Fruit fly (Drosophila melanogaster): Measurements from ENCODE around the gene bard.

Gene bard

dm6 chr3R:18111709-18112110 is 30.9 kb downstream of the bard start:
- TF ChIP-seq E2f1 (GFP tag; IDR thresholded peaks at IDR 0.05) (no peak), TFAM (GFP tag; optimal IDR thresholded peaks at IDR 0.05) (no peak), onecut (GFP tag; IDR thresholded peaks at IDR 0.05) (peak; percentile 98), Deaf1 (tag; optimal IDR thresholded peaks at IDR 0.05) (peak; percentile 62), scrt (GFP tag; optimal IDR thresholded peaks at IDR 0.05) (peak; percentile 97), tx (GFP tag; optimal IDR thresholded peaks at IDR 0.05) (no peak), CG4360 (GFP tag; IDR thresholded peaks at IDR 0.05) (no peak), CG7928 (GFP tag; optimal IDR thresholded peaks at IDR 0.05) (no peak), CG10321 (GFP tag; IDR thresholded peaks at IDR 0.05) (0 out of 2 replicates have a peak, but pooled peaks have one; percentile 15), Med (GFP tag) (peak; percentile 65), CG1832 (GFP tag; optimal IDR thresholded peaks at IDR 0.05) (peak; percentile 57), Nf-YC (tag; optimal IDR thresholded peaks at IDR 0.05) (peak; percentile 29), rib (GFP tag; IDR thresholded peaks at IDR 0.05) (peak; percentile 78), ewg (GFP tag; optimal IDR thresholded peaks at IDR 0.05) (peak; percentile 98), CG32767 (GFP tag; IDR thresholded peaks at IDR 0.05) (0 out of 2 replicates have a peak, but pooled peaks have one; percentile 29), Pdp1 (GFP tag; optimal IDR thresholded peaks at IDR 0.05) (peak in 1 of 2 experiments; percentile 9), sqz (GFP tag; optimal IDR thresholded peaks at IDR 0.05) (peak; percentile 27), cg (GFP tag; optimal IDR thresholded peaks at IDR 0.05) (peak; percentile 55), chinmo (GFP tag; IDR thresholded peaks at IDR 0.05; ENCODE audit: partially characterized antibody) (0 out of 4 replicates have a peak, but pooled peaks have one; percentile 66), tap (tag; optimal IDR thresholded peaks at IDR 0.05) (no peak), crol (GFP tag; IDR thresholded peaks at IDR 0.05) (peak; percentile 63), ftz-f1 (GFP tag; optimal IDR thresholded peaks at IDR 0.05) (peak; percentile 42), Ssrp (tag; optimal IDR thresholded peaks at IDR 0.05) (no peak), CG7987 (GFP tag; optimal IDR thresholded peaks at IDR 0.05) (no peak), abd-A (tag; optimal IDR thresholded peaks at IDR 0.05) (peak; percentile 93), CG31224 (GFP tag; IDR thresholded peaks at IDR 0.05) (0 out of 2 replicates have a peak, but pooled peaks have one; percentile 15), CG34422 (GFP tag; IDR thresholded peaks at IDR 0.05) (peak; percentile 42; the same call in 1 of the 3 replicates), CG6175 (GFP tag; IDR thresholded peaks at IDR 0.05) (no peak), sd (tag; optimal IDR thresholded peaks at IDR 0.05) (peak; percentile 87), Trl (optimal IDR thresholded peaks at IDR 0.05) (peak; percentile 40 to 70), Trl (GFP tag; optimal IDR thresholded peaks at IDR 0.05) (no peak), trh (GFP tag; optimal IDR thresholded peaks at IDR 0.05) (no peak), HmgD (GFP tag; optimal IDR thresholded peaks at IDR 0.05) (no peak), CG16813 (GFP tag; IDR thresholded peaks at IDR 0.05; ENCODE audit: partially characterized antibody) (0 out of 3 replicates have a peak, but pooled peaks have one; percentile 11), Ets65A (GFP tag) (peak; percentile 75), knrl (GFP tag; IDR thresholded peaks at IDR 0.05; ENCODE audit: partially characterized antibody) (peak; percentile 29; the same call in 1 of the 3 replicates), vvl (GFP tag; IDR thresholded peaks at IDR 0.05) (no peak), Drgx (GFP tag; IDR thresholded peaks at IDR 0.05) (0 out of 2 replicates have a peak, but pooled peaks have one; percentile 15), nerfin-1 (tag; optimal IDR thresholded peaks at IDR 0.05) (peak; percentile 78), pb (GFP tag; optimal IDR thresholded peaks at IDR 0.05) (no peak), Nf-YB (GFP tag; optimal IDR thresholded peaks at IDR 0.05) (peak; percentile 27)

dm6 chr3R:18114834-18115233 is 34.0 kb downstream of the bard start:
- no peak for TF ChIP-seq D19B (GFP tag; optimal IDR thresholded peaks at IDR 0.05)
- 0 out of 2 replicates have a peak, but pooled peaks have one; percentile 15 for TF ChIP-seq crol (GFP tag; IDR thresholded peaks at IDR 0.05)
- TF ChIP-seq nau (GFP tag; optimal IDR thresholded peaks at IDR 0.05) = peak; percentile 1
- 0 out of 3 replicates have a peak, but pooled peaks have one; percentile 64 for TF ChIP-seq CG2199 (GFP tag; IDR thresholded peaks at IDR 0.05)
- 0 out of 4 replicates have a peak, but pooled peaks have one; percentile 19 for TF ChIP-seq chinmo (GFP tag; IDR thresholded peaks at IDR 0.05; ENCODE audit: partially characterized antibody)
- TF ChIP-seq CG14667 (GFP tag; IDR thresholded peaks at IDR 0.05) = no peak
- TF ChIP-seq CG7372 (GFP tag; IDR thresholded peaks at IDR 0.05) = no peak
- TF ChIP-seq Pdp1 (GFP tag; optimal IDR thresholded peaks at IDR 0.05) = peak in 1 of 2 experiments; percentile 51
- TF ChIP-seq Hmr (GFP tag; optimal IDR thresholded peaks at IDR 0.05) = no peak
- TF ChIP-seq CG10543 (GFP tag; optimal IDR thresholded peaks at IDR 0.05) = peak; percentile 52
- TF ChIP-seq CG12769 (tag; optimal IDR thresholded peaks at IDR 0.05) = peak; percentile 4
- peak; percentile 80 for TF ChIP-seq sd (tag; optimal IDR thresholded peaks at IDR 0.05)
- TF ChIP-seq CG4328 (GFP tag; optimal IDR thresholded peaks at IDR 0.05) = peak; percentile 53
- no peak for TF ChIP-seq inv (GFP tag; IDR thresholded peaks at IDR 0.05; ENCODE audit: partially characterized antibody)

Data from whole organism, embryonic.